Fruit fly (Drosophila melanogaster): ENCODE data around the gene knrl.
A peak's percentile ranks its signal among the peaks of the same experiment; 100 is the strongest.

Gene knrl

DNA sequence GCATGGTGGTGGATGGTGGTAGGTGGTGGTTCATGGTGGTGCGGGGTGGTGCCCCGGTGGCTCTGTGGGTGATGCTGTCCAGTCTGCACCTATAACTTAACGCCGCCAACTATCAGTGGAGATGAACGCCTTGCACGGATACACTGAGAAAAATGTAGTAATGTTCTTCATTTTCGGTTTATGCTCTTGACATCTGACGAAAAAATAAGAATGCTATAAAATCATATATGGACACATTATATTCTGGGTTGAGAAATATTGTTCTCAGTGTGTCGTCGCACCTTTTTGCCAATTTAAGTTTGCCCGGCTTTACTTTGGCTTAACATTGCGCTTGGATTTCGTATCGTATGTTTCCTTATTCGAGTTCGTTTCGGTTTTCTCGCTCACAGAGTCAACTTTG, 34.4 kb downstream of the knrl start:
- TF ChIP-seq Rel (GFP tag; optimal IDR thresholded peaks at IDR 0.05) (no peak), Rel (tag; optimal IDR thresholded peaks at IDR 0.05) (no peak), woc (GFP tag; optimal IDR thresholded peaks at IDR 0.05) (no peak), sage (GFP tag; optimal IDR thresholded peaks at IDR 0.05) (no peak), foxo (GFP tag; optimal IDR thresholded peaks at IDR 0.05) (peak in 1 of 2 experiments; percentile 30)

DNA sequence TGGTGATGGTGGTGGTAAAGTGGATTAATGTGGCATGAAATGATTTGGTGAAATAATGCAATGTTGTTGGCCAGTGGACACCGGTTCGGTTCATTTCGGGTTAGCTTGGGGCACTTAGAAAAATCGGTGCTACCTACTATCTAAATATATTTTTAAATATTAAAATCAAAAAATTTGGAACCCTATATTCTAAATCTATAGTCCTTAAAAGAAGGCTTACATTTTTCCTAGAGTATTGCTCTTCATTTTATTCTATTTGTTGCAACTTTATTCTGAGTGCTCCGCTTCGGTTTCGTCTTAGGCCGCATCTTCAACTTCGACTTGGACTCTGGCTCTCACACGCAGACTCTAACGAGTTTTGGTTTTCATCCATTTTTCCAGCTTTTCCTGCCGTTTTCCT, 36.5 kb downstream of the knrl start:
- TF ChIP-seq brk (GFP tag; optimal IDR thresholded peaks at IDR 0.05) (no peak), sage (GFP tag; optimal IDR thresholded peaks at IDR 0.05) (no peak), rgr (GFP tag; optimal IDR thresholded peaks at IDR 0.05) (no peak), OdsH (GFP tag; optimal IDR thresholded peaks at IDR 0.05) (no peak), foxo (GFP tag; optimal IDR thresholded peaks at IDR 0.05) (no peak), Dfd (GFP tag; optimal IDR thresholded peaks at IDR 0.05) (no peak), woc (GFP tag; optimal IDR thresholded peaks at IDR 0.05) (no peak), tai (GFP tag; optimal IDR thresholded peaks at IDR 0.05) (no peak)

DNA sequence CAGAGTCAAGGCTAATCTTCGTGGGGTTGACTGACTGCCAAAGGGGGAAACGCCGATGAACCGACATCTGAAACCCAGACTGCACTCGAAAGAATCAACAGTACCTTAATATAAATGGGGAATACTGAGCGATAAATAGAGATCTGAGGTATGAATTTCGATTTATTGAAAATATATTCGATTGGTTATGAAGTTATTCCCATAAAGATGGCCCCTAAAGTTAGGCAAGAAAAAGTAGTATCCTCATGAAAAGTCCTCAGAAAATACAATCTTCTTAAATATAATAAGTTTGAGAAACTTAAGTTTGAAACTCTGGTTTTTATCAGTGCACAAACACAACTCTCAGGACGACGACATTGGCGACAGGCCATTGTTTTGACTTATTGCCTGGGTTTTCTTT, 38.1 kb downstream of the knrl start:
- TF ChIP-seq Myc (optimal IDR thresholded peaks at IDR 0.05) (no peak), usp (GFP tag; optimal IDR thresholded peaks at IDR 0.05) (no peak), Mio (GFP tag; optimal IDR thresholded peaks at IDR 0.05) (no peak), CrebA (GFP tag; optimal IDR thresholded peaks at IDR 0.05; ENCODE audit: borderline replicate concordance) (no peak), h (GFP tag; optimal IDR thresholded peaks at IDR 0.05) (peak; percentile 20), dsf (GFP tag; optimal IDR thresholded peaks at IDR 0.05; ENCODE audit: borderline replicate concordance) (no peak), rgr (GFP tag; optimal IDR thresholded peaks at IDR 0.05) (no peak), foxo (GFP tag; optimal IDR thresholded peaks at IDR 0.05) (peak in 1 of 2 experiments; percentile 13), Dif (GFP tag; optimal IDR thresholded peaks at IDR 0.05; ENCODE audit: partially characterized antibody) (no peak), tai (GFP tag; optimal IDR thresholded peaks at IDR 0.05) (no peak), psq (GFP tag; optimal IDR thresholded peaks at IDR 0.05) (peak; percentile 3), Hr78 (GFP tag; optimal IDR thresholded peaks at IDR 0.05) (no peak), GATAd (GFP tag; optimal IDR thresholded peaks at IDR 0.05) (no peak), Abd-B (GFP tag; optimal IDR thresholded peaks at IDR 0.05) (no peak), fru (GFP tag; optimal IDR thresholded peaks at IDR 0.05) (peak; percentile 26), HLH106 (tag; optimal IDR thresholded peaks at IDR 0.05) (peak; percentile 33), pan (optimal IDR thresholded peaks at IDR 0.05) (no peak), sv (GFP tag; optimal IDR thresholded peaks at IDR 0.05) (no peak), CG32264 (GFP tag; optimal IDR thresholded peaks at IDR 0.05) (no peak), jim (GFP tag; optimal IDR thresholded peaks at IDR 0.05) (no peak), CG9705 (GFP tag; optimal IDR thresholded peaks at IDR 0.05) (no peak), woc (GFP tag; optimal IDR thresholded peaks at IDR 0.05) (no peak), br (GFP tag; optimal IDR thresholded peaks at IDR 0.05) (no peak), Sp1 (GFP tag; optimal IDR thresholded peaks at IDR 0.05) (peak; percentile 19), Hnf4 (GFP tag; optimal IDR thresholded peaks at IDR 0.05) (no peak), brk (GFP tag; optimal IDR thresholded peaks at IDR 0.05) (no peak), Jra (GFP tag; optimal IDR thresholded peaks at IDR 0.05) (no peak)

DNA sequence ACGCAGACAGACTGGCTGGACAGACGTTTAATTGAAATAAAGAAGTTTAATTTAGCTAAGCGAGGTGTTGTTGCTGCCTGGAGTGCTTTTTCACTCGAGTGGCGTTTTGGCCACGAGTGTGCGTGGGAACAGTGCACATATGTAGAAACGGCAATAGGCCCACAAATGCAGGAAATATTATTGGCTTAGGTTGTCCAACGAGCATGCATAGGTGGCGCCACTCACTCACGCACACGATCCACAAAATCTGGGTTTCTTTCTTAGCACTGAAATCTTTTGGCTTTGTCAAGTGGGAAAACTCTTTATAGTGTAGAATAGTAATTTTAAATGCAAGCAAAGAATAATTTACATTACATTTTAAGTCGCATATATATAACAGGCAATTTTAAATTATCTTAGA, 39.8 kb downstream of the knrl start:
- TF ChIP-seq pan (optimal IDR thresholded peaks at IDR 0.05) (no peak), HLH106 (tag; optimal IDR thresholded peaks at IDR 0.05) (no peak), OdsH (GFP tag; optimal IDR thresholded peaks at IDR 0.05) (no peak), woc (GFP tag; optimal IDR thresholded peaks at IDR 0.05) (no peak), Hr78 (GFP tag; optimal IDR thresholded peaks at IDR 0.05) (no peak), foxo (GFP tag; optimal IDR thresholded peaks at IDR 0.05) (no peak), CG32264 (GFP tag; optimal IDR thresholded peaks at IDR 0.05) (no peak), CG9705 (GFP tag; optimal IDR thresholded peaks at IDR 0.05) (no peak), fru (GFP tag; optimal IDR thresholded peaks at IDR 0.05) (no peak), Jra (GFP tag; optimal IDR thresholded peaks at IDR 0.05) (no peak), Mio (GFP tag; optimal IDR thresholded peaks at IDR 0.05) (no peak), lola (GFP tag; optimal IDR thresholded peaks at IDR 0.05) (no peak), dmrt93B (GFP tag; optimal IDR thresholded peaks at IDR 0.05) (no peak), Hr83 (GFP tag; optimal IDR thresholded peaks at IDR 0.05; ENCODE audit: poor library complexity, severe bottlenecking) (no peak), N (GFP tag; optimal IDR thresholded peaks at IDR 0.05) (no peak), Vsx2 (GFP tag; optimal IDR thresholded peaks at IDR 0.05; ENCODE audit: partially characterized antibody) (no peak), rgr (GFP tag; optimal IDR thresholded peaks at IDR 0.05) (no peak), dl (GFP tag; optimal IDR thresholded peaks at IDR 0.05; ENCODE audit: insufficient read depth in 1 of 2, partially characterized antibody in 2 of 2) (no peak), ey (GFP tag; optimal IDR thresholded peaks at IDR 0.05) (no peak)

All from whole organism, wandering third instar larva.